Worm (Caenorhabditis elegans) whole organism, L3 larva: ENCODE results near the gene C47E8.11.

Experiments
- fos-1 ChIP-seq: fragments of 150-350 bp; optimal IDR thresholded peaks from 2 replicates; lab custom pipeline; 2014; ENCODE audit warnings: missing biosample characterization, missing genetic modification characterization
- pha-4 ChIP-seq: fragments of 150-350 bp; optimal IDR thresholded peaks from 2 replicates; lab custom pipeline; 2014; ENCODE audit warnings: missing biosample characterization, missing genetic modification reagents, missing genetic modification characterization
- unc-39 ChIP-seq: sonication (generic microtip); optimal IDR thresholded peaks from 4 replicates; lab custom pipeline; 2017; ENCODE audit warnings: missing biosample characterization, missing genetic modification characterization
- unc-62 ChIP-seq: fragments of 150-350 bp; sonication (generic microtip); optimal IDR thresholded peaks from 4 replicates; lab custom pipeline; 2014; ENCODE audit warnings: missing biosample characterization, missing genetic modification reagents, missing genetic modification characterization
- ztf-4 ChIP-seq: fragments of 150-350 bp; optimal IDR thresholded peaks from 2 replicates; lab custom pipeline; 2014; ENCODE audit warnings: missing biosample characterization, missing genetic modification characterization

ce11 chrV:14659595-14659994 lies 28.8 kb upstream of the C47E8.11 start:
- TF ChIP-seq unc-62 (GFP tag; lab: Kevin White, UChicago) (no peak), unc-39 (no peak), ztf-4 (tag; lab: Kevin White, UChicago) (no peak), fos-1 (tag; lab: Kevin White, UChicago) (no peak), pha-4 (no peak)
